Fruit fly (Drosophila melanogaster) whole organism, embryonic: ENCODE results near the gene SKIP.

ENCODE experiments used
- ATbp ChIP-seq: fragments of 200-800 bp; sonication (Bioruptor generic); optimal IDR thresholded peaks from 2 replicates; lab custom pipeline; 2017; ENCODE audit warnings: missing biosample characterization, mild to moderate bottlenecking, missing genetic modification characterization, missing genetic modification reagents
- CG10209 ChIP-seq: fragments of 200-800 bp; sonication (Bioruptor generic); optimal IDR thresholded peaks from 3 replicates; lab custom pipeline; 2017; ENCODE audit warnings: missing biosample characterization, mild to moderate bottlenecking, missing genetic modification characterization, missing genetic modification reagents
- CG10959 ChIP-seq: fragments of 200-800 bp; sonication (Bioruptor generic); IDR thresholded peaks from 2 replicates; pipeline ENCODE4 v1.3.6; 2022; ENCODE audit warnings: missing biosample characterization, missing genetic modification characterization
- CG11093 ChIP-seq: fragments of 200-800 bp; sonication (Bioruptor generic); IDR thresholded peaks from 3 replicates; pipeline ENCODE4 v1.3.6; 2022; ENCODE audit warnings: missing biosample characterization, missing genetic modification characterization
- CG11504 ChIP-seq: fragments of 200-800 bp; sonication (Bioruptor generic); optimal IDR thresholded peaks from 3 replicates; lab custom pipeline; 2019; ENCODE audit warnings: missing biosample characterization, mild to moderate bottlenecking, missing genetic modification characterization, moderate library complexity
- CG15696 ChIP-seq: fragments of 200-800 bp; sonication (Bioruptor generic); optimal IDR thresholded peaks from 2 replicates; lab custom pipeline; 2019; ENCODE audit warnings: missing biosample characterization, mild to moderate bottlenecking, missing genetic modification characterization, moderate library complexity
- CG16863 ChIP-seq: fragments of 200-800 bp; sonication (Bioruptor generic); optimal IDR thresholded peaks from 3 replicates; lab custom pipeline; 2016; ENCODE audit warnings: missing biosample characterization, missing genetic modification characterization
- CG17359 ChIP-seq: fragments of 200-800 bp; sonication (Bioruptor generic); optimal IDR thresholded peaks from 3 replicates; lab custom pipeline; 2018; ENCODE audit warnings: missing biosample characterization, mild to moderate bottlenecking, missing genetic modification characterization, moderate library complexity
- CG18262 ChIP-seq: fragments of 200-800 bp; optimal IDR thresholded peaks from 3 replicates; lab custom pipeline; 2019; ENCODE audit warnings: missing biosample characterization, mild to moderate bottlenecking, missing genetic modification characterization, moderate library complexity
- CG2129 ChIP-seq: fragments of 200-800 bp; sonication (Bioruptor generic); IDR thresholded peaks from 2 replicates; pipeline ENCODE4 v1.3.6; 2022; ENCODE audit warnings: missing biosample characterization, missing genetic modification characterization; ENCODE audit not compliant: partially characterized antibody
- CG2202 ChIP-seq: fragments of 200-800 bp; sonication (Bioruptor generic); optimal IDR thresholded peaks from 2 replicates; lab custom pipeline; 2018; ENCODE audit warnings: missing biosample characterization, mild to moderate bottlenecking, missing genetic modification characterization
- CG2875 ChIP-seq: fragments of 200-800 bp; sonication (Bioruptor generic); optimal IDR thresholded peaks from 2 replicates; lab custom pipeline; 2017; ENCODE audit warnings: missing biosample characterization, mild to moderate bottlenecking, missing genetic modification characterization, missing genetic modification reagents
- CG31441 ChIP-seq: fragments of 200-800 bp; sonication (Bioruptor generic); IDR thresholded peaks from 2 replicates; pipeline ENCODE4 v1.3.6; 2022; ENCODE audit warnings: missing biosample characterization, missing genetic modification characterization
- CG32772 ChIP-seq: fragments of 200-800 bp; sonication (Bioruptor generic); IDR thresholded peaks from 2 replicates; pipeline ENCODE4 v1.3.6; 2022; ENCODE audit warnings: missing biosample characterization, missing genetic modification characterization
- CG6175 ChIP-seq: fragments of 200-800 bp; sonication (Bioruptor generic); IDR thresholded peaks from 3 replicates; pipeline ENCODE4 v1.3.6; 2022; ENCODE audit warnings: missing biosample characterization, missing genetic modification characterization
- CG8388 ChIP-seq: fragments of 200-800 bp; sonication (Bioruptor generic); optimal IDR thresholded peaks from 2 replicates; lab custom pipeline; 2019; ENCODE audit warnings: missing biosample characterization, mild to moderate bottlenecking, missing genetic modification characterization, moderate library complexity
- CG8478 ChIP-seq: fragments of >200 bp; optimal IDR thresholded peaks from 2 replicates; lab custom pipeline; 2018
- Drgx ChIP-seq: fragments of 200-800 bp; sonication (Bioruptor generic); IDR thresholded peaks from 2 replicates; pipeline ENCODE4 v1.3.6; 2022; ENCODE audit warnings: missing biosample characterization, missing genetic modification characterization
- Eip74EF ChIP-seq, 2 experiments: fragments of 200-800 bp in 1 of 2; fragments of >200 bp in 1 of 2; sonication (Bioruptor generic) in 1 of 2; optimal IDR thresholded peaks; 2 replicates each; lab custom pipeline; 2017 to 2019; ENCODE audit warnings: missing biosample characterization in 2 of 2, missing genetic modification characterization in 2 of 2, mild to moderate bottlenecking in 1 of 2, moderate library complexity in 1 of 2
- Gug ChIP-seq: fragments of 200-800 bp; sonication (Bioruptor generic); IDR thresholded peaks from 4 replicates; pipeline ENCODE4 v1.3.6; 2022; ENCODE audit warnings: missing biosample characterization, missing genetic modification characterization
- Hr78 ChIP-seq, 2 experiments: fragments of 200-800 bp in 1 of 2; fragments of >200 bp in 1 of 2; sonication (Bioruptor generic) in 1 of 2; optimal IDR thresholded peaks; 2 replicates each; lab custom pipeline; 2017 to 2019; ENCODE audit warnings: missing biosample characterization in 2 of 2, missing genetic modification characterization in 2 of 2, mild to moderate bottlenecking in 1 of 2, moderate library complexity in 1 of 2
- Nf-YC ChIP-seq: fragments of 200-800 bp; optimal IDR thresholded peaks from 3 replicates; lab custom pipeline; 2019; ENCODE audit warnings: missing biosample characterization, mild to moderate bottlenecking, missing genetic modification characterization, moderate library complexity
- Sox102F ChIP-seq: fragments of 200-800 bp; sonication (Bioruptor generic); optimal IDR thresholded peaks from 2 replicates; lab custom pipeline; 2018; ENCODE audit warnings: missing biosample characterization, mild to moderate bottlenecking, missing genetic modification characterization, moderate library complexity
- Xrp1 ChIP-seq: fragments of 200-800 bp; sonication (Bioruptor generic); IDR thresholded peaks from 2 replicates; pipeline ENCODE4 v1.3.6; 2022; ENCODE audit warnings: missing biosample characterization, missing genetic modification characterization
- bowl ChIP-seq: fragments of 200-800 bp; sonication (Bioruptor generic); IDR thresholded peaks from 2 replicates; pipeline ENCODE4 v1.3.6; 2022; ENCODE audit warnings: missing biosample characterization, missing genetic modification characterization
- bsh ChIP-seq, 2 experiments: fragments of 200-800 bp; sonication (Bioruptor generic); optimal IDR thresholded peaks; 2 replicates each; lab custom pipeline; 2017 to 2018; ENCODE audit warnings: mild to moderate bottlenecking in 2 of 2, missing biosample characterization in 2 of 2, missing genetic modification characterization in 2 of 2, moderate library complexity in 1 of 2
- ci ChIP-seq: fragments of 200-800 bp; sonication (Bioruptor generic); IDR thresholded peaks from 3 replicates; pipeline ENCODE4 v1.3.6; 2022; ENCODE audit warnings: missing biosample characterization, missing genetic modification characterization
- croc ChIP-seq: fragments of 200-800 bp; sonication (Bioruptor generic); conservative IDR thresholded peaks from 3 replicates; pipeline ENCODE4 v1.3.6; 2022; ENCODE audit warnings: missing biosample characterization, missing genetic modification characterization
- danr ChIP-seq: fragments of 200-800 bp; sonication (Bioruptor generic); IDR thresholded peaks from 2 replicates; pipeline ENCODE4 v1.3.6; 2022; ENCODE audit warnings: missing biosample characterization, missing genetic modification characterization
- esg ChIP-seq: fragments of 200-800 bp; sonication (Bioruptor generic); conservative IDR thresholded peaks from 2 replicates; pipeline ENCODE4 v1.3.6; 2022; ENCODE audit warnings: missing biosample characterization, missing genetic modification characterization
- fd96Cb ChIP-seq: fragments of 200-800 bp; sonication (Bioruptor generic); optimal IDR thresholded peaks from 2 replicates; lab custom pipeline; 2018; ENCODE audit warnings: missing biosample characterization, mild to moderate bottlenecking, missing genetic modification characterization, moderate library complexity
- ken ChIP-seq: fragments of 200-800 bp; sonication (Bioruptor generic); IDR thresholded peaks from 3 replicates; pipeline ENCODE4 v1.3.6; 2022; ENCODE audit warnings: missing biosample characterization, missing genetic modification characterization
- lmd ChIP-seq: fragments of 200-800 bp; sonication (Bioruptor generic); IDR thresholded peaks from 2 replicates; pipeline ENCODE4 v1.3.6; 2022; ENCODE audit warnings: missing biosample characterization, missing genetic modification characterization
- mld ChIP-seq: fragments of 200-800 bp; sonication (Bioruptor generic); IDR thresholded peaks from 3 replicates; pipeline ENCODE4 v1.3.6; 2022; ENCODE audit warnings: missing biosample characterization, missing genetic modification characterization; ENCODE audit not compliant: partially characterized antibody
- nmo ChIP-seq: fragments of 200-800 bp; sonication (Bioruptor generic); optimal IDR thresholded peaks from 2 replicates; lab custom pipeline; 2018; ENCODE audit warnings: missing biosample characterization, mild to moderate bottlenecking, missing genetic modification characterization, moderate library complexity
- oc ChIP-seq: fragments of 200-800 bp; sonication (Bioruptor generic); optimal IDR thresholded peaks from 2 replicates; lab custom pipeline; 2018; ENCODE audit warnings: missing biosample characterization, mild to moderate bottlenecking, missing genetic modification characterization, moderate library complexity
- prd ChIP-seq, 3 experiments: fragments of >200 bp in 2 of 3; fragments of 200-800 bp in 1 of 3; sonication (Bioruptor generic) in 1 of 3; optimal IDR thresholded peaks in 2 of 3; IDR thresholded peaks in 1 of 3; 2 replicates in 2 of 3; 3 replicates in 1 of 3; pipeline versions ENCODE4 v1.3.6 to Lab custom; 2017 to 2022; ENCODE audit warnings: missing biosample characterization in 1 of 3, missing genetic modification characterization in 1 of 3
- pros ChIP-seq: fragments of 200-800 bp; sonication (Bioruptor generic); optimal IDR thresholded peaks from 3 replicates; lab custom pipeline; 2019; ENCODE audit warnings: missing biosample characterization, mild to moderate bottlenecking, missing genetic modification characterization, moderate library complexity
- row ChIP-seq: fragments of 200-800 bp; sonication (Bioruptor generic); IDR thresholded peaks from 3 replicates; pipeline ENCODE4 v1.3.6; 2022; ENCODE audit warnings: missing biosample characterization, missing genetic modification characterization
- run ChIP-seq: fragments of 200-800 bp; sonication (Bioruptor generic); optimal IDR thresholded peaks from 3 replicates; lab custom pipeline; 2018; ENCODE audit warnings: missing biosample characterization, mild to moderate bottlenecking, missing genetic modification characterization
- sc ChIP-seq, 3 experiments: fragments of >200 bp in 2 of 3; fragments of 200-800 bp in 1 of 3; sonication (Bioruptor generic) in 1 of 3; optimal IDR thresholded peaks; 2 replicates in 2 of 3; 3 replicates in 1 of 3; lab custom pipeline; 2017; ENCODE audit warnings: mild to moderate bottlenecking in 1 of 3, missing biosample characterization in 1 of 3, missing genetic modification characterization in 1 of 3, missing genetic modification reagents in 1 of 3
- sens ChIP-seq: fragments of 200-800 bp; sonication (Bioruptor generic); peaks from one replicate; lab custom pipeline; 2016; ENCODE audit warnings: missing biosample characterization, missing genetic modification characterization
- sisA ChIP-seq: fragments of 200-800 bp; sonication (Bioruptor generic); IDR thresholded peaks from 2 replicates; pipeline ENCODE4 v1.3.6; 2022; ENCODE audit warnings: missing biosample characterization, missing genetic modification characterization
- slbo ChIP-seq: fragments of 200-800 bp; sonication (Bioruptor generic); IDR thresholded peaks from 2 replicates; pipeline ENCODE4 v1.3.6; 2022; ENCODE audit warnings: missing biosample characterization, missing genetic modification characterization
- slou ChIP-seq: fragments of 200-800 bp; sonication (Bioruptor generic); optimal IDR thresholded peaks from 3 replicates; lab custom pipeline; 2016; ENCODE audit warnings: missing biosample characterization, missing genetic modification characterization
- unpg ChIP-seq: fragments of 200-800 bp; sonication (Bioruptor generic); optimal IDR thresholded peaks from 3 replicates; lab custom pipeline; 2018; ENCODE audit warnings: missing biosample characterization, mild to moderate bottlenecking, missing genetic modification characterization, moderate library complexity
- zf30C ChIP-seq: fragments of 200-800 bp; sonication (Bioruptor generic); optimal IDR thresholded peaks from 3 replicates; lab custom pipeline; 2018; ENCODE audit warnings: missing biosample characterization, mild to moderate bottlenecking, missing genetic modification characterization

Gene SKIP

DNA sequence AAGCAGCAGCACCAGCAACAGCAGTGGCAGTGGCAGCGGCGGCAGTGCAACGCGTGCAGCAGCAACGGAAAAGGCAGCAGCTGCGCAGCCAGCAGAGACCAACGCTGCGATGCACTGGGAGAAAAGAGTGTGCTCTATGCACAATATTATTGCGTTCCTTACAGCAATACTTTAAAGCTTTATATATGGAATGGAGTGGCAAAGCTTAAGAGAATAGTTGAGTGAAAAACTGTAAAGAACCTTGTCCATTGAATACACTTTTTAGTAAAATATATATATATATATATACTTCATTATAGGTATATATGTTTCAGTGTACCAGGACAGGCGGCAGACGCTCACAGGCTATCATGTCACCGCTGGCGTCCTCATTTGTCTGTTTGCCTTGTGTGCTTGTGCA lies 191.1 kb downstream of the SKIP start (continued):
- TF ChIP-seq CG15696 (tag; lab: Kevin White, UChicago), result peak; percentile 13
- TF ChIP-seq Xrp1 (GFP tag; lab: Robert Waterston, UW), result peak; percentile 58; the same call in 1 of the 2 replicates
- no peak for TF ChIP-seq pros (GFP tag; lab: Kevin White, UChicago)
- TF ChIP-seq CG18262, result peak; percentile 52
- TF ChIP-seq CG2129 (GFP tag; lab: Robert Waterston, UW), result no peak
- TF ChIP-seq CG2202 (tag; lab: Kevin White, UChicago), result peak; percentile 15
- TF ChIP-seq ken (GFP tag; lab: Robert Waterston, UW), result no peak
- peak; percentile 34 for TF ChIP-seq nmo (GFP tag; lab: Kevin White, UChicago)
- TF ChIP-seq croc, result 0 out of 3 replicates have a peak, but pooled peaks have one; percentile 33
- 0 out of 3 replicates have a peak, but pooled peaks have one; percentile 10 for TF ChIP-seq CG11093
- peak; percentile 57; the same call in 1 of the 2 replicates for TF ChIP-seq Drgx (GFP tag; lab: Robert Waterston, UW)
- peak; percentile 43; the same call in 1 of the 3 replicates for TF ChIP-seq row (GFP tag; lab: Robert Waterston, UW)
- TF ChIP-seq sens, result peak; percentile 32
- TF ChIP-seq fd96Cb (tag; lab: Kevin White, UChicago), result peak; percentile 4
- no peak for TF ChIP-seq CG10209 (GFP tag; lab: Kevin White, UChicago)
- TF ChIP-seq CG6175 (GFP tag; lab: Robert Waterston, UW), result no peak
- TF ChIP-seq slbo (GFP tag; lab: Robert Waterston, UW), result no peak
- no peak for TF ChIP-seq esg (GFP tag; lab: Robert Waterston, UW)
- TF ChIP-seq CG10959 (GFP tag; lab: Robert Waterston, UW), result 0 out of 2 replicates have a peak, but pooled peaks have one; percentile 27
- peak; percentile 63 for TF ChIP-seq bsh (GFP tag; optimal IDR thresholded peaks at IDR 0.05; lab: Kevin White, UChicago)
- TF ChIP-seq zf30C, result peak; percentile 62
- peak; percentile 37 for TF ChIP-seq CG2875 (GFP tag; lab: Kevin White, UChicago)
- TF ChIP-seq slou (GFP tag; lab: Kevin White, UChicago), result no peak
- TF ChIP-seq bowl (GFP tag; lab: Robert Waterston, UW), result no peak

DNA sequence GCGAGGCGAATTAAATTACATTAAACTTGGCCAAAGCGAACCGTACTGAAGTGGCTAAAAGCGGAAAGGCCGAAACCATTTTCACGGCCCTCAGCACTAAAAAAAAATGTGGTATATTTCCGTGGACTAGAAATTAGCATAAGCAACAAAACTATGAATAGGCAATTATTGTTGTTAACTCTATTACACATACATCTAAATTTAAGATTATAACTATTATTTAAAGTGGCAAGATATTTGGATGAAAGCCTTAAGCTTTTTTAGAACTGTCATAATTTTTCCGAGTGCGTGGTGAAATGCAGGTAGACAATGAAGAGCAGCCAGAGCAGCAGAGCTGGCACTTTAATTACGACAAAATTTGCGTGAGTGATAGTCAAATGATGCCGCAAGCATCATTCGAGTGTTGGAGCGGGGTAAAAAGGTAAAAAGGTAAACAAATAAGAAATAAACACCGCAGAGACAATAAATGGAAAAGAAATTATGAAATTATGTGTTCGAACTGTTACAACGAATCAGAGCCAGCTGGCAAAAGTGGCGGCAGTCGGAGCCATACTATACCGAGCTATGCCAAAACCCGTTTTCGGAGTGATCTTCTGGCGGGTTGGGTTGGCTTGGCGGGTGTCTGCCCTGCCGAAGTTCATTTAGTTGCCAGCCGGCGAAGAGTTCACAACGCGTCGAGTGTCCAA lies 195.2 kb downstream of the SKIP start, which contains the start of gene CG7080:
TSS of gene CG7080 (plus strand) at position 636 of the 686 bp plus-strand sequence.
- TF ChIP-seq CG17359 (tag; lab: Kevin White, UChicago), result peak; percentile 54
- TF ChIP-seq nmo (GFP tag; lab: Kevin White, UChicago), result peak; percentile 7
- 0 out of 2 replicates have a peak, but pooled peaks have one; percentile 41 for TF ChIP-seq CG32772 (GFP tag; lab: Robert Waterston, UW)
- TF ChIP-seq Hr78 (GFP tag; optimal IDR thresholded peaks at IDR 0.05; lab: Kevin White, UChicago), result no peak
- TF ChIP-seq ATbp (GFP tag; lab: Kevin White, UChicago), result peak; percentile 38
- peak; percentile 4 for TF ChIP-seq oc (tag; lab: Kevin White, UChicago)
- peak; percentile 74 for TF ChIP-seq Sox102F (GFP tag; lab: Kevin White, UChicago)
- TF ChIP-seq CG8478, result no peak
- TF ChIP-seq CG11504 (tag; lab: Kevin White, UChicago), result peak; percentile 72
- peak in 1 of 2 experiments; percentile 12 for TF ChIP-seq Eip74EF (GFP tag; optimal IDR thresholded peaks at IDR 0.05; lab: Kevin White, UChicago)
- 0 out of 2 replicates have a peak, but pooled peaks have one; percentile 25 for TF ChIP-seq sisA (GFP tag; lab: Robert Waterston, UW)
- peak; percentile 41 for TF ChIP-seq unpg (GFP tag; lab: Kevin White, UChicago)
- no peak for TF ChIP-seq run (tag; lab: Kevin White, UChicago)
- TF ChIP-seq danr (GFP tag; lab: Robert Waterston, UW), result no peak
- TF ChIP-seq CG18262, result peak; percentile 31
- peak; percentile 1 for TF ChIP-seq CG8388 (GFP tag; lab: Kevin White, UChicago)
- TF ChIP-seq CG31441 (GFP tag; lab: Robert Waterston, UW), result peak; percentile 66
- TF ChIP-seq sc (optimal IDR thresholded peaks at IDR 0.05; lab: Kevin White, UChicago), result no peak
- TF ChIP-seq sc (GFP tag; optimal IDR thresholded peaks at IDR 0.05; lab: Kevin White, UChicago), result no peak
- TF ChIP-seq lmd, result peak; percentile 31; the same call in 1 of the 2 replicates
- no peak for TF ChIP-seq prd (optimal IDR thresholded peaks at IDR 0.05; lab: Kevin White, UChicago)
- peak; percentile 25; the same call in 1 of the 3 replicates for TF ChIP-seq prd (GFP tag; IDR thresholded peaks at IDR 0.05; lab: Robert Waterston, UW)
- no peak for TF ChIP-seq mld (GFP tag; lab: Robert Waterston, UW)
- no peak for TF ChIP-seq Nf-YC (tag; lab: Kevin White, UChicago)
- TF ChIP-seq CG16863 (GFP tag; lab: Kevin White, UChicago), result no peak
- no peak for TF ChIP-seq Gug (GFP tag; lab: Robert Waterston, UW)
- TF ChIP-seq ci, result peak; percentile 45; the same call in 1 of the 3 replicates
